Fruit fly (Drosophila melanogaster) whole organism, prepupa: ENCODE data around the gene CG15445.

ENCODE experiments used
- Blimp-1 ChIP-seq: fragments of 200-800 bp; sonication (Bioruptor generic); optimal IDR thresholded peaks from 3 replicates; lab custom pipeline; 2017; ENCODE audit warnings: missing biosample characterization, missing genetic modification characterization, mild to moderate bottlenecking, moderate library complexity, missing genetic modification reagents
- CG11762 ChIP-seq: fragments of 200-800 bp; sonication (Bioruptor generic); optimal IDR thresholded peaks from 3 replicates; lab custom pipeline; 2016; ENCODE audit warnings: missing biosample characterization, missing genetic modification characterization; ENCODE audit not compliant: insufficient read depth
- CG15336 ChIP-seq: fragments of 200-800 bp; sonication (Bioruptor generic); IDR thresholded peaks from 2 replicates; pipeline ENCODE4 v1.3.6; 2022; ENCODE audit warnings: missing biosample characterization, missing genetic modification characterization
- CG16779 ChIP-seq: fragments of 200-800 bp; sonication (Bioruptor generic); optimal IDR thresholded peaks from 3 replicates; lab custom pipeline; 2017; ENCODE audit warnings: missing biosample characterization, mild to moderate bottlenecking, missing genetic modification characterization
- CG3032 ChIP-seq: fragments of 200-800 bp; optimal IDR thresholded peaks from 2 replicates; lab custom pipeline; 2019; ENCODE audit warnings: missing biosample characterization, mild to moderate bottlenecking, missing genetic modification characterization, moderate library complexity
- CG31627 ChIP-seq: fragments of 200-800 bp; sonication (Bioruptor generic); optimal IDR thresholded peaks from 3 replicates; lab custom pipeline; 2016; ENCODE audit warnings: missing biosample characterization, missing genetic modification characterization
- CG32006 ChIP-seq: fragments of 200-800 bp; sonication (Bioruptor generic); optimal IDR thresholded peaks from 3 replicates; lab custom pipeline; 2017; ENCODE audit warnings: missing biosample characterization, mild to moderate bottlenecking, missing genetic modification characterization
- CG34406 ChIP-seq: fragments of 200-800 bp; sonication (Bioruptor generic); optimal IDR thresholded peaks from 3 replicates; lab custom pipeline; 2016; ENCODE audit warnings: missing biosample characterization, missing genetic modification characterization
- CG3919 ChIP-seq: fragments of 200-800 bp; sonication (Bioruptor generic); optimal IDR thresholded peaks from 3 replicates; lab custom pipeline; 2016; ENCODE audit warnings: missing biosample characterization, missing genetic modification characterization
- CG6163 ChIP-seq: fragments of 200-800 bp; sonication (Bioruptor generic); IDR thresholded peaks from 3 replicates; pipeline ENCODE4 v1.3.6; 2022; ENCODE audit warnings: missing biosample characterization, missing genetic modification characterization
- CG6276 ChIP-seq: fragments of 200-800 bp; sonication (Bioruptor generic); optimal IDR thresholded peaks from 2 replicates; lab custom pipeline; 2017; ENCODE audit warnings: missing biosample characterization, mild to moderate bottlenecking, missing genetic modification characterization
- CG6792 ChIP-seq: fragments of 200-800 bp; sonication (Bioruptor generic); optimal IDR thresholded peaks from 3 replicates; lab custom pipeline; 2016; ENCODE audit warnings: missing biosample characterization, missing genetic modification characterization
- CG6808 ChIP-seq: fragments of 200-800 bp; sonication (Bioruptor generic); optimal IDR thresholded peaks from 3 replicates; lab custom pipeline; 2017; ENCODE audit warnings: missing biosample characterization, missing genetic modification characterization, mild to moderate bottlenecking, moderate library complexity, missing genetic modification reagents
- CG6854 ChIP-seq: fragments of 200-800 bp; sonication (Bioruptor generic); optimal IDR thresholded peaks from 2 replicates; lab custom pipeline; 2017; ENCODE audit warnings: missing biosample characterization, mild to moderate bottlenecking, missing genetic modification characterization
- CG7368 ChIP-seq: fragments of 200-800 bp; sonication (Bioruptor generic); optimal IDR thresholded peaks from 3 replicates; lab custom pipeline; 2016; ENCODE audit warnings: missing biosample characterization, missing genetic modification characterization
- CG8119 ChIP-seq: fragments of 200-800 bp; sonication (Bioruptor generic); IDR thresholded peaks from 3 replicates; pipeline ENCODE4 v1.3.6; 2022; ENCODE audit warnings: missing biosample characterization, missing genetic modification characterization
- CG8319 ChIP-seq: fragments of 200-800 bp; sonication (Bioruptor generic); optimal IDR thresholded peaks from 3 replicates; lab custom pipeline; 2016; ENCODE audit warnings: missing biosample characterization, missing genetic modification characterization
- Eip75B ChIP-seq: fragments of 200-800 bp; sonication (Bioruptor generic); optimal IDR thresholded peaks from 3 replicates; lab custom pipeline; 2016; ENCODE audit warnings: missing biosample characterization, missing genetic modification characterization
- Eip78C ChIP-seq: fragments of 200-800 bp; sonication (Bioruptor generic); peaks from one replicate; lab custom pipeline; 2016; ENCODE audit warnings: missing biosample characterization, missing genetic modification characterization
- Eip93F ChIP-seq: fragments of 200-800 bp; sonication (Bioruptor generic); optimal IDR thresholded peaks from 2 replicates; lab custom pipeline; 2016; ENCODE audit warnings: missing biosample characterization, mild to moderate bottlenecking, missing genetic modification characterization
- Ets96B ChIP-seq: fragments of 200-800 bp; optimal IDR thresholded peaks from 2 replicates; lab custom pipeline; 2019; ENCODE audit warnings: missing biosample characterization, mild to moderate bottlenecking, missing genetic modification characterization, moderate library complexity
- Gug ChIP-seq: fragments of 200-800 bp; sonication (Bioruptor generic); IDR thresholded peaks from 2 replicates; pipeline ENCODE4 v1.3.6; 2022; ENCODE audit warnings: missing biosample characterization, missing genetic modification characterization
- Hr38 ChIP-seq: sonication (Bioruptor generic); optimal IDR thresholded peaks from 2 replicates; lab custom pipeline; 2016; ENCODE audit warnings: missing biosample characterization, missing genetic modification characterization
- Hr39 ChIP-seq: fragments of 200-800 bp; sonication (Bioruptor generic); optimal IDR thresholded peaks from 2 replicates; lab custom pipeline; 2016; ENCODE audit warnings: missing biosample characterization, missing genetic modification characterization
- Hr4 ChIP-seq: fragments of 200-800 bp; sonication (Bioruptor generic); optimal IDR thresholded peaks from 3 replicates; lab custom pipeline; 2016; ENCODE audit warnings: missing biosample characterization, missing genetic modification characterization
- Met ChIP-seq: fragments of 200-800 bp; sonication (Bioruptor generic); optimal IDR thresholded peaks from 3 replicates; lab custom pipeline; 2016; ENCODE audit warnings: missing biosample characterization, missing genetic modification characterization
- OdsH ChIP-seq: fragments of 200-800 bp; sonication (Bioruptor generic); optimal IDR thresholded peaks from 3 replicates; lab custom pipeline; 2016; ENCODE audit warnings: missing biosample characterization, missing genetic modification characterization
- Smox ChIP-seq: fragments of 200-800 bp; sonication (Bioruptor generic); optimal IDR thresholded peaks from 3 replicates; lab custom pipeline; 2016; ENCODE audit warnings: missing biosample characterization, missing genetic modification characterization
- Sox102F ChIP-seq: fragments of 200-800 bp; sonication (Bioruptor generic); optimal IDR thresholded peaks from 2 replicates; lab custom pipeline; 2016; ENCODE audit warnings: missing biosample characterization, mild to moderate bottlenecking, missing genetic modification characterization
- Sox14 ChIP-seq: fragments of 200-800 bp; sonication (Bioruptor generic); optimal IDR thresholded peaks from 3 replicates; lab custom pipeline; 2016; ENCODE audit warnings: missing biosample characterization, missing genetic modification characterization
- achi ChIP-seq: fragments of 200-800 bp; sonication (Bioruptor generic); optimal IDR thresholded peaks from 3 replicates; lab custom pipeline; 2016; ENCODE audit warnings: missing biosample characterization, missing genetic modification characterization
- acj6 ChIP-seq: fragments of 200-800 bp; sonication (Bioruptor generic); optimal IDR thresholded peaks from 3 replicates; lab custom pipeline; 2016; ENCODE audit warnings: missing biosample characterization, missing genetic modification characterization
- dsx ChIP-seq: fragments of 200-800 bp; optimal IDR thresholded peaks from 3 replicates; lab custom pipeline; 2019; ENCODE audit warnings: missing biosample characterization, mild to moderate bottlenecking, missing genetic modification characterization, moderate library complexity; ENCODE audit not compliant: poor library complexity, severe bottlenecking
- esn ChIP-seq: fragments of 200-800 bp; sonication (Bioruptor generic); optimal IDR thresholded peaks from 2 replicates; lab custom pipeline; 2016; ENCODE audit warnings: missing biosample characterization, mild to moderate bottlenecking, missing genetic modification characterization, moderate library complexity
- lz ChIP-seq: fragments of 200-800 bp; sonication (Bioruptor generic); optimal IDR thresholded peaks from 3 replicates; lab custom pipeline; 2016; ENCODE audit warnings: missing biosample characterization, missing genetic modification characterization
- net ChIP-seq: fragments of 200-800 bp; sonication (Bioruptor generic); optimal IDR thresholded peaks from 3 replicates; lab custom pipeline; 2016; ENCODE audit warnings: missing biosample characterization, missing genetic modification characterization
- salr ChIP-seq, 2 experiments: fragments of 200-800 bp; sonication (Bioruptor generic); optimal IDR thresholded peaks; 3 replicates each; lab custom pipeline; 2016 to 2018; ENCODE audit warnings: missing biosample characterization in 2 of 2, missing genetic modification characterization in 2 of 2, mild to moderate bottlenecking in 1 of 2
- spab ChIP-seq: fragments of 200-800 bp; sonication (Bioruptor generic); optimal IDR thresholded peaks from 2 replicates; lab custom pipeline; 2017; ENCODE audit warnings: missing biosample characterization, mild to moderate bottlenecking, missing genetic modification characterization, missing genetic modification reagents
- ss ChIP-seq, 2 experiments: fragments of 200-800 bp; sonication (Bioruptor generic); optimal IDR thresholded peaks; 2 replicates in 1 of 2; 3 replicates in 1 of 2; lab custom pipeline; 2017 to 2018; ENCODE audit warnings: mild to moderate bottlenecking in 2 of 2, missing biosample characterization in 2 of 2, missing genetic modification characterization in 2 of 2, moderate library complexity in 1 of 2
- svp ChIP-seq: fragments of 200-800 bp; sonication (Bioruptor generic); peaks from one replicate; lab custom pipeline; 2016; ENCODE audit warnings: missing biosample characterization, missing genetic modification characterization

The CG15445 gene

dm6 chrX:21127267-21127666 lies 10.3 kb downstream of the CG15445 start (continued):
- TF ChIP-seq CG6163 (GFP tag; lab: Robert Waterston, UW) (no peak; the same call in 1 of the 3 replicates), CG6276 (GFP tag; lab: Kevin White, UChicago) (no peak), CG6808 (GFP tag; lab: Kevin White, UChicago) (peak; percentile 55), CG6854 (no peak), CG3919 (GFP tag; lab: Kevin White, UChicago) (peak; percentile 50), Hr4 (GFP tag; lab: Kevin White, UChicago) (no peak), CG34406 (GFP tag; lab: Kevin White, UChicago) (peak; percentile 36), Eip78C (GFP tag; lab: Kevin White, UChicago) (peak; percentile 86), CG32006 (GFP tag; lab: Kevin White, UChicago) (peak; percentile 9), CG8119 (GFP tag; lab: Robert Waterston, UW) (0 out of 3 replicates have a peak, but pooled peaks have one; percentile 21), salr (GFP tag; optimal IDR thresholded peaks at IDR 0.05; lab: Kevin White, UChicago) (peak in 1 of 2 experiments; percentile 39), Hr38 (GFP tag; lab: Kevin White, UChicago) (no peak), Ets96B (peak; percentile 72), Gug (GFP tag; lab: Robert Waterston, UW) (no peak), dsx (GFP tag; lab: Kevin White, UChicago) (peak; percentile 63), Eip75B (GFP tag; lab: Kevin White, UChicago) (peak; percentile 41), achi (GFP tag; lab: Kevin White, UChicago) (peak; percentile 52), CG7368 (GFP tag; lab: Kevin White, UChicago) (peak; percentile 52), CG8319 (GFP tag; lab: Kevin White, UChicago) (no peak), Sox14 (GFP tag; lab: Kevin White, UChicago) (peak; percentile 8), net (peak; percentile 33), acj6 (GFP tag; lab: Kevin White, UChicago) (peak; percentile 54), CG11762 (GFP tag; lab: Kevin White, UChicago) (peak; percentile 18), Blimp-1 (no peak), CG3032 (peak; percentile 68), svp (GFP tag; lab: Kevin White, UChicago) (peak; percentile 57), Hr39 (no peak), spab (peak; percentile 49), CG16779 (tag; lab: Kevin White, UChicago) (peak; percentile 1), ss (GFP tag; optimal IDR thresholded peaks at IDR 0.05; lab: Kevin White, UChicago) (peak; percentile 16 to 74), Eip93F (no peak), Met (GFP tag; lab: Kevin White, UChicago) (peak; percentile 25), OdsH (peak; percentile 57), Smox (GFP tag; lab: Kevin White, UChicago) (no peak), CG31627 (GFP tag; lab: Kevin White, UChicago) (no peak), CG15336 (peak; percentile 45; the same call in 1 of the 2 replicates), CG6792 (GFP tag; lab: Kevin White, UChicago) (peak; percentile 19)
- TF ChIP-seq, all 60 proteins: peak for 35

- TF ChIP-seq Eip93F, result no peak
- no peak for TF ChIP-seq CG3032
- no peak for TF ChIP-seq esn
- no peak for TF ChIP-seq Sox102F
- no peak for TF ChIP-seq lz (GFP tag; lab: Kevin White, UChicago)
- TF ChIP-seq acj6 (GFP tag; lab: Kevin White, UChicago), result no peak
- TF ChIP-seq Eip78C (GFP tag; lab: Kevin White, UChicago), result no peak
- no peak for TF ChIP-seq dsx (GFP tag; lab: Kevin White, UChicago)
- no peak for TF ChIP-seq spab
- TF ChIP-seq achi (GFP tag; lab: Kevin White, UChicago), result no peak
Measured at dm6 chrX:21146941-21147340, 30.0 kb downstream of the CG15445 start, which contains the start of gene CG45154. CG45154 (minus strand) TSS chrX:21147041.
